Worm (Caenorhabditis elegans) whole organism, late embryonic: Measurements from ENCODE around the gene fbxa-28.

Experiments used
- C08G9.2 ChIP-seq: sonication (generic microtip); optimal IDR thresholded peaks from 2 replicates; lab custom pipeline; 2016; ENCODE audit warnings: mild to moderate bottlenecking, missing genetic modification characterization, moderate library complexity, missing compliant biosample characterization
- F13H6.1 ChIP-seq: sonication (generic microtip); optimal IDR thresholded peaks from 2 replicates; lab custom pipeline; 2016; ENCODE audit warnings: missing genetic modification characterization, missing compliant biosample characterization
- K09A11.1 ChIP-seq: sonication (generic microtip); optimal IDR thresholded peaks from 2 replicates; lab custom pipeline; 2017; ENCODE audit warnings: antibody characterized with exemption, mild to moderate bottlenecking, missing genetic modification characterization, missing compliant biosample characterization; ENCODE audit not compliant: insufficient read depth
- ahr-1 ChIP-seq: sonication (generic microtip); optimal IDR thresholded peaks from 2 replicates; lab custom pipeline; 2016; ENCODE audit warnings: missing genetic modification characterization, missing compliant biosample characterization
- ceh-24 ChIP-seq: sonication (generic microtip); optimal IDR thresholded peaks from 2 replicates; lab custom pipeline; 2016; ENCODE audit warnings: mild to moderate bottlenecking, missing genetic modification characterization, missing compliant biosample characterization
- ceh-30 ChIP-seq: fragments of 150-350 bp; optimal IDR thresholded peaks from 2 replicates; lab custom pipeline; 2014; ENCODE audit warnings: missing biosample characterization, missing genetic modification characterization
- ceh-34 ChIP-seq: sonication (generic microtip); optimal IDR thresholded peaks from 2 replicates; lab custom pipeline; 2016; ENCODE audit warnings: mild to moderate bottlenecking, missing genetic modification characterization, missing compliant biosample characterization
- ceh-9 ChIP-seq: sonication (generic microtip); optimal IDR thresholded peaks from 2 replicates; lab custom pipeline; 2016; ENCODE audit warnings: mild to moderate bottlenecking, missing genetic modification characterization, inconsistent platforms, missing compliant biosample characterization
- dve-1 ChIP-seq: sonication (generic microtip); optimal IDR thresholded peaks from 2 replicates; lab custom pipeline; 2017; ENCODE audit warnings: antibody characterized with exemption, mild to moderate bottlenecking, missing genetic modification characterization, missing compliant biosample characterization
- eyg-1 ChIP-seq: sonication (generic microtip); optimal IDR thresholded peaks from 2 replicates; lab custom pipeline; 2016; ENCODE audit warnings: missing genotype, missing genetic modification characterization, missing compliant biosample characterization
- fkh-6 ChIP-seq: sonication (generic microtip); optimal IDR thresholded peaks from 2 replicates; lab custom pipeline; 2016; ENCODE audit warnings: missing genetic modification characterization, missing compliant biosample characterization
- hlh-6 ChIP-seq: sonication (generic microtip); optimal IDR thresholded peaks from 2 replicates; lab custom pipeline; 2016; ENCODE audit warnings: missing genotype, missing genetic modification characterization, missing compliant biosample characterization
- hlh-8 ChIP-seq: sonication (generic microtip); optimal IDR thresholded peaks from 2 replicates; lab custom pipeline; 2016; ENCODE audit warnings: missing genotype, missing genetic modification characterization, missing compliant biosample characterization
- lim-6 ChIP-seq: sonication (generic microtip); optimal IDR thresholded peaks from 2 replicates; lab custom pipeline; 2016; ENCODE audit warnings: missing genetic modification characterization, missing compliant biosample characterization
- madf-2 ChIP-seq: sonication (generic microtip); optimal IDR thresholded peaks from 2 replicates; lab custom pipeline; 2017; ENCODE audit warnings: missing genetic modification characterization, missing compliant biosample characterization
- pat-9 ChIP-seq: fragments of 200-800 bp; sonication (Bioruptor generic); optimal IDR thresholded peaks from 2 replicates; lab custom pipeline; 2018; ENCODE audit warnings: mild to moderate bottlenecking, missing genetic modification characterization, moderate library complexity, missing compliant biosample characterization
- pax-1 ChIP-seq: fragments of 150-350 bp; optimal IDR thresholded peaks from 2 replicates; lab custom pipeline; 2014; ENCODE audit warnings: missing biosample characterization, missing genetic modification characterization
- unc-42 ChIP-seq: sonication (generic microtip); optimal IDR thresholded peaks from 2 replicates; lab custom pipeline; 2016; ENCODE audit warnings: missing genotype, missing genetic modification characterization, missing compliant biosample characterization
- unc-86 ChIP-seq: sonication (generic microtip); optimal IDR thresholded peaks from 2 replicates; lab custom pipeline; 2016; ENCODE audit warnings: missing genetic modification characterization, missing compliant biosample characterization

The fbxa-28 gene

ce11 chrIII:1347003-1347402, 49.3 kb downstream of the fbxa-28 start:
- no peak for TF ChIP-seq fkh-6 (tag; lab: Kevin White, UChicago)
- no peak for TF ChIP-seq lim-6 (tag; lab: Kevin White, UChicago)
- TF ChIP-seq pax-1 (tag; lab: Kevin White, UChicago), result no peak
- TF ChIP-seq ceh-30 (tag; lab: Kevin White, UChicago), result no peak
- no peak for TF ChIP-seq hlh-8 (tag; lab: Kevin White, UChicago)
- TF ChIP-seq unc-42 (tag; lab: Kevin White, UChicago), result no peak
- no peak for TF ChIP-seq eyg-1 (tag; lab: Kevin White, UChicago)
- TF ChIP-seq dve-1 (tag; lab: Kevin White, UChicago), result no peak
- no peak for TF ChIP-seq ceh-34 (tag; lab: Kevin White, UChicago)
- no peak for TF ChIP-seq unc-86
- no peak for TF ChIP-seq F13H6.1 (tag; lab: Kevin White, UChicago)
- TF ChIP-seq madf-2, result no peak
- no peak for TF ChIP-seq hlh-6
- TF ChIP-seq C08G9.2 (tag; lab: Kevin White, UChicago), result no peak

ce11 chrIII:1347539-1347938, 49.8 kb downstream of the fbxa-28 start, which contains the start of gene Y82E9BL.5:
Y82E9BL.5 (minus strand) TSS chrIII:1347639.
- TF ChIP-seq ahr-1 (tag; lab: Kevin White, UChicago) (no peak), pat-9 (tag; lab: Kevin White, UChicago) (no peak), ceh-9 (no peak), K09A11.1 (tag; lab: Kevin White, UChicago) (no peak), ceh-24 (tag; lab: Kevin White, UChicago) (no peak), hlh-6 (no peak)
